Fruit fly (Drosophila melanogaster) S2 (cell line): ENCODE measurements around the gene Cand1.

Source experiments
- CG8478 ChIP-seq: fragments of >200 bp; optimal IDR thresholded peaks from 2 replicates; lab custom pipeline; 2018
- CTCF ChIP-seq, 2 experiments: fragments of >200 bp; optimal IDR thresholded peaks; 2 replicates each; lab custom pipeline; 2018

DNA sequence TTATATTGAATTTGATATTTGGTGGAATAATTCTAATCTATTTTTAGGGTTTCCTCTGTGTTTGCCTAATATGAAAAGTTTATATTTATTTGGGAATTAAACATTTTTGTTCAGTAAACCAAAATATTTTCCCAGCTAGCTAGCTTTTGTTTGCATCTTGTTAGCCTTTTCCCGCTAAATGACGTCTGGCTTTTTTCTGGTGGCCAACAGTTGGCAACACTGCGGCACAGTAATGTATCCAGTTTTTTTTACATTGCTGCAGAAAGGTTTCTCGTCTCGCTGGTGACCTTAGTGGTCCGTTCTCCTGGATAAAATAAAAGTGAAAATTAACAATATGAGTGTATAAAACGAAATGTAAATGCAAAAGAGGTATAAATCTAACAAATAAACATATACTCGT lies 1.7 kb upstream of the Cand1 start, which contains the start of gene lft:
- TF ChIP-seq CTCF (optimal IDR thresholded peaks at IDR 0.05; lab: Kevin White, UChicago) (no peak), CG8478 (lab: Kevin White, UChicago) (no peak)
